Fruit fly (Drosophila melanogaster) whole organism, prepupa: Measurements from ENCODE around the gene Jhbp2.

Experiments
- CG6276 ChIP-seq: fragments of 200-800 bp; sonication (Bioruptor generic); optimal IDR thresholded peaks from 2 replicates; lab custom pipeline; 2017; ENCODE audit warnings: missing biosample characterization, mild to moderate bottlenecking, missing genetic modification characterization
- Eip78C ChIP-seq: fragments of 200-800 bp; sonication (Bioruptor generic); peaks from one replicate; lab custom pipeline; 2016; ENCODE audit warnings: missing biosample characterization, missing genetic modification characterization
- Ets96B ChIP-seq: fragments of 200-800 bp; optimal IDR thresholded peaks from 2 replicates; lab custom pipeline; 2019; ENCODE audit warnings: missing biosample characterization, mild to moderate bottlenecking, missing genetic modification characterization, moderate library complexity
- Hr38 ChIP-seq: sonication (Bioruptor generic); optimal IDR thresholded peaks from 2 replicates; lab custom pipeline; 2016; ENCODE audit warnings: missing biosample characterization, missing genetic modification characterization
- Sox102F ChIP-seq: fragments of 200-800 bp; sonication (Bioruptor generic); optimal IDR thresholded peaks from 2 replicates; lab custom pipeline; 2016; ENCODE audit warnings: missing biosample characterization, mild to moderate bottlenecking, missing genetic modification characterization
- Sox14 ChIP-seq: fragments of 200-800 bp; sonication (Bioruptor generic); optimal IDR thresholded peaks from 3 replicates; lab custom pipeline; 2016; ENCODE audit warnings: missing biosample characterization, missing genetic modification characterization

- TF ChIP-seq Hr38 (GFP tag; lab: Kevin White, UChicago) (no peak), Sox102F (GFP tag; lab: Kevin White, UChicago) (no peak), Ets96B (tag; lab: Kevin White, UChicago) (no peak), Sox14 (no peak), CG6276 (no peak), Eip78C (GFP tag; lab: Kevin White, UChicago) (no peak)
These were observed 39.5 kb upstream of the Jhbp2 start for dm6 chr3R:5000663-5001062.
